Worm (Caenorhabditis elegans): ENCODE data around the gene M03A8.3.
A peak's percentile ranks its signal among the peaks of the same experiment; 100 is the strongest.

DNA sequence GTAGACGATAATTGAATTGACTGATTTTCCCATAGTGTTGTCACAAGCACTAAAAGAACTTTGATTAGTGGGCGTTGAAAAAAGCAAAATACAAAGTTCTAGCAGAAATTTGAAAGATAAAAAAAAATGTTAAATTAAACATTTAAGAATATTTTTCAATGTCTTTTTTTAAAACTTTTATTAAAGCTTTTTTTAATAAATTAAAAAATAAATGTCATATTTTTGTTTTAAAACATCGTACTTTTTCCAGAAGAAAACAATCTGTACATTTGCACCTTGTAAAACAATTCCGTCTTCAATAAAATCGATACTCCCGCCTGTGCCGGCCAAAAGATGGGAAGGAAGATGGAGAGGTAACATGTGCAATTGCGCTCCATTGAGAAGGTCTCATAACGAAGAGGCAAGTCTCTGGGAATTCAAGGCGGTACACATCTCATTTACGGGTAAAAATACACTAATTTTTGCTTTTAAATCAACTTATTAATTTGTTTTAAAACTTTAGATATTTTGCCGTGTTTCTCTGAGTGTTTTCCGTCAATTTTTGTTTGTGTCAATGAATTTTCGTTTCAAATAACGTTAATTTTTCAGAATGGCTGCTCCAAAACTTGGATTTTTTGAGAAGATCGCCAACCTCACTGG lies 40.9 kb downstream of the M03A8.3 start, which contains the start of the genes glr-6 and asg-2:
- TF ChIP-seq lin-39 (tag; optimal IDR thresholded peaks at IDR 0.05) (peak; percentile 55), fkh-10 (GFP tag; optimal IDR thresholded peaks at IDR 0.05) (peak; percentile 12), tbx-2 (tag; optimal IDR thresholded peaks at IDR 0.05) (peak; percentile 78), zag-1 (tag; optimal IDR thresholded peaks at IDR 0.05) (no peak)
